Fruit fly (Drosophila melanogaster): ENCODE measurements around the gene CG15317.
A peak's percentile ranks its signal among the peaks of the same experiment; 100 is the strongest.

The CG15317 gene

dm6 chrX:9553545-9554320 is 2.6 kb downstream of the CG15317 start (continued):
- TF ChIP-seq gcm (GFP tag; optimal IDR thresholded peaks at IDR 0.05) (peak; percentile 85), sob (GFP tag; IDR thresholded peaks at IDR 0.05) (peak; percentile 89), nom (GFP tag; optimal IDR thresholded peaks at IDR 0.05) (peak; percentile 81), stc (GFP tag; IDR thresholded peaks at IDR 0.05) (peak; percentile 85), cwo (GFP tag; optimal IDR thresholded peaks at IDR 0.05) (peak; percentile 76), mirr (GFP tag; optimal IDR thresholded peaks at IDR 0.05) (peak; percentile 88), aop (GFP tag; IDR thresholded peaks at IDR 0.05) (peak; percentile 48; the same call in 1 of the 2 replicates), CG9215 (GFP tag; IDR thresholded peaks at IDR 0.05) (peak; percentile 79), CG8765 (GFP tag; IDR thresholded peaks at IDR 0.05) (peak; percentile 80), pnt (GFP tag; optimal IDR thresholded peaks at IDR 0.05) (peak; percentile 51), z (GFP tag; IDR thresholded peaks at IDR 0.05) (no peak), dysf (GFP tag; IDR thresholded peaks at IDR 0.05) (peak; percentile 91), schlank (tag; optimal IDR thresholded peaks at IDR 0.05) (peak; percentile 84), CG10654 (GFP tag; optimal IDR thresholded peaks at IDR 0.05) (peak; percentile 73), Xrp1 (GFP tag; IDR thresholded peaks at IDR 0.05) (peak; percentile 94), CG7987 (GFP tag; optimal IDR thresholded peaks at IDR 0.05) (peak; percentile 59), CG2202 (tag; optimal IDR thresholded peaks at IDR 0.05) (peak; percentile 76), CG42726 (GFP tag; IDR thresholded peaks at IDR 0.05; ENCODE audit: partially characterized antibody) (peak; percentile 60), oc (tag; optimal IDR thresholded peaks at IDR 0.05) (peak; percentile 83), tap (tag; optimal IDR thresholded peaks at IDR 0.05) (peak; percentile 80), gfzf (GFP tag; optimal IDR thresholded peaks at IDR 0.05) (no peak), Side (GFP tag; optimal IDR thresholded peaks at IDR 0.05) (peak; percentile 59), ase (GFP tag; IDR thresholded peaks at IDR 0.05) (peak; percentile 75), Atf-2 (GFP tag; optimal IDR thresholded peaks at IDR 0.05) (peak; percentile 76), Ssrp (tag; optimal IDR thresholded peaks at IDR 0.05) (peak; percentile 84), Fer1 (GFP tag; optimal IDR thresholded peaks at IDR 0.05) (peak; percentile 89), Rfx (GFP tag; IDR thresholded peaks at IDR 0.05) (peak; percentile 92), CG30020 (tag; optimal IDR thresholded peaks at IDR 0.05) (peak; percentile 59), Oaz (GFP tag; IDR thresholded peaks at IDR 0.05) (peak; percentile 72), kay (GFP tag; optimal IDR thresholded peaks at IDR 0.05) (peak; percentile 66), CG4707 (GFP tag; optimal IDR thresholded peaks at IDR 0.05) (peak; percentile 67), HLH3B (GFP tag; IDR thresholded peaks at IDR 0.05) (peak; percentile 86), ems (GFP tag; optimal IDR thresholded peaks at IDR 0.05) (peak; percentile 77), CG12769 (tag; optimal IDR thresholded peaks at IDR 0.05) (peak; percentile 91), CG11247 (GFP tag; IDR thresholded peaks at IDR 0.05) (peak; percentile 76), CG3407 (GFP tag; optimal IDR thresholded peaks at IDR 0.05) (peak; percentile 77), ac (GFP tag; optimal IDR thresholded peaks at IDR 0.05) (peak; percentile 65), CG18764 (GFP tag; optimal IDR thresholded peaks at IDR 0.05) (peak; percentile 82), CG10321 (GFP tag; IDR thresholded peaks at IDR 0.05) (peak; percentile 46; the same call in 1 of the 2 replicates), Dfd (GFP tag; optimal IDR thresholded peaks at IDR 0.05) (no peak), CG16813 (GFP tag; IDR thresholded peaks at IDR 0.05; ENCODE audit: partially characterized antibody) (peak; percentile 41; the same call in 1 of the 3 replicates), CG14014 (GFP tag; IDR thresholded peaks at IDR 0.05) (peak; percentile 89), Ravus (GFP tag; IDR thresholded peaks at IDR 0.05) (peak; percentile 52), jumu (GFP tag; optimal IDR thresholded peaks at IDR 0.05) (peak; percentile 53), dmrt11E (tag; optimal IDR thresholded peaks at IDR 0.05) (peak; percentile 88), D19A (tag; optimal IDR thresholded peaks at IDR 0.05) (peak; percentile 81), trem (tag; optimal IDR thresholded peaks at IDR 0.05) (peak; percentile 80), unpg (GFP tag; optimal IDR thresholded peaks at IDR 0.05) (peak; percentile 92), esg (GFP tag; conservative IDR thresholded peaks at IDR 0.05) (peak; percentile 80)

Measured in whole organism, embryonic.